Worm (Caenorhabditis elegans) whole organism, L4 larva: ENCODE results near the gene ZC250.4.

Experiments
- F37D6.2 ChIP-seq: sonication (generic microtip); optimal IDR thresholded peaks from 2 replicates; lab custom pipeline; 2016; ENCODE audit warnings: mild to moderate bottlenecking, missing genetic modification characterization, missing compliant biosample characterization
- F44E2.7 ChIP-seq: fragments of 200-800 bp; sonication (Bioruptor generic); IDR thresholded peaks from 2 replicates; pipeline ENCODE4 v2.1.2; 2022; ENCODE audit warnings: missing genetic modification characterization, missing compliant biosample characterization
- T20F7.1 ChIP-seq: fragments of 200-800 bp; sonication (Bioruptor generic); optimal IDR thresholded peaks from 2 replicates; lab custom pipeline; 2018; ENCODE audit warnings: mild to moderate bottlenecking, missing genetic modification characterization, missing compliant biosample characterization
- Y48G9A.11 ChIP-seq: fragments of 200-800 bp; sonication (Bioruptor generic); IDR thresholded peaks from 2 replicates; pipeline ENCODE4 v1.3.6; 2022; ENCODE audit warnings: missing genetic modification reagents, missing genetic modification characterization, missing compliant biosample characterization
- Y75B8A.6 ChIP-seq: fragments of 200-800 bp; sonication (Bioruptor generic); IDR thresholded peaks from 2 replicates; pipeline ENCODE4 v1.3.6; 2022; ENCODE audit warnings: missing genetic modification reagents, missing genetic modification characterization, missing compliant biosample characterization
- aha-1 ChIP-seq: fragments of 150-350 bp; peaks from one replicate; lab custom pipeline; 2014; ENCODE audit warnings: missing biosample characterization, missing genetic modification characterization
- ama-1 ChIP-seq: fragments of 150-350 bp; optimal IDR thresholded peaks from 2 replicates; lab custom pipeline; 2014; ENCODE audit warnings: inconsistent platforms, mixed read lengths
- arid-1 ChIP-seq: fragments of 200-800 bp; sonication (Bioruptor generic); conservative IDR thresholded peaks from 2 replicates; pipeline ENCODE4 v1.3.6; 2022; ENCODE audit warnings: missing genetic modification reagents, missing genetic modification characterization, missing compliant biosample characterization
- ceh-28 ChIP-seq: fragments of 150-350 bp; optimal IDR thresholded peaks from 2 replicates; lab custom pipeline; 2014; ENCODE audit warnings: missing biosample characterization, missing genetic modification reagents, missing genetic modification characterization
- ceh-44 ChIP-seq: fragments of 200-800 bp; sonication (Bioruptor generic); IDR thresholded peaks from 2 replicates; pipeline ENCODE4 v1.3.6; 2022; ENCODE audit warnings: missing genetic modification reagents, missing genetic modification characterization, missing compliant biosample characterization
- ceh-62 ChIP-seq: sonication (generic microtip); optimal IDR thresholded peaks from 2 replicates; lab custom pipeline; 2017; ENCODE audit warnings: missing biosample characterization, missing genetic modification characterization
- ceh-82 ChIP-seq: sonication (generic microtip); optimal IDR thresholded peaks from 2 replicates; lab custom pipeline; 2017; ENCODE audit warnings: missing biosample characterization, missing genetic modification characterization
- ctbp-1 ChIP-seq: fragments of 200-800 bp; sonication (Bioruptor generic); IDR thresholded peaks from 2 replicates; pipeline ENCODE4 v1.3.6; 2022; ENCODE audit warnings: missing genetic modification reagents, missing genetic modification characterization, missing compliant biosample characterization
- daf-16 ChIP-seq, 3 experiments: sonication (generic microtip); optimal IDR thresholded peaks; 2 replicates each; lab custom pipeline; 2016 to 2017; ENCODE audit warnings: missing genetic modification characterization in 3 of 3, missing genetic modification reagents in 3 of 3, mild to moderate bottlenecking in 2 of 3, missing compliant biosample characterization in 2 of 3, missing biosample characterization in 1 of 3, moderate library complexity in 1 of 3
- daf-19 ChIP-seq: fragments of 200-800 bp; sonication (Bioruptor generic); conservative IDR thresholded peaks from 2 replicates; pipeline ENCODE4 v1.3.6; 2022; ENCODE audit warnings: missing genetic modification characterization, missing compliant biosample characterization
- daf-8 ChIP-seq: fragments of 200-800 bp; sonication (Bioruptor generic); IDR thresholded peaks from 2 replicates; pipeline ENCODE4 v1.3.6; 2022; ENCODE audit warnings: missing genetic modification characterization, missing compliant biosample characterization
- dmd-9 ChIP-seq: fragments of 200-800 bp; sonication (Bioruptor generic); IDR thresholded peaks from 2 replicates; pipeline ENCODE4 v1.3.6; 2022; ENCODE audit warnings: missing genetic modification reagents, missing genetic modification characterization, missing compliant biosample characterization
- dpl-1 ChIP-seq: fragments of 150-350 bp; optimal IDR thresholded peaks from 2 replicates; lab custom pipeline; 2014; ENCODE audit warnings: missing biosample characterization, missing genetic modification reagents, missing genetic modification characterization
- duxl-1 ChIP-seq: sonication (generic microtip); optimal IDR thresholded peaks from 2 replicates; lab custom pipeline; 2016; ENCODE audit warnings: mild to moderate bottlenecking, missing genetic modification characterization, moderate library complexity, missing compliant biosample characterization; ENCODE audit not compliant: poor library complexity
- egl-43 ChIP-seq: fragments of 200-800 bp; sonication (Bioruptor generic); IDR thresholded peaks from 2 replicates; pipeline ENCODE4 v1.3.6; 2022; ENCODE audit warnings: missing genetic modification reagents, missing genetic modification characterization, missing compliant biosample characterization
- gei-8 ChIP-seq: fragments of 200-800 bp; sonication (Bioruptor generic); optimal IDR thresholded peaks from 2 replicates; lab custom pipeline; 2018; ENCODE audit warnings: mild to moderate bottlenecking, missing genetic modification characterization, missing compliant biosample characterization
- hif-1 ChIP-seq, 2 experiments: sonication (generic microtip); optimal IDR thresholded peaks; 2 replicates each; lab custom pipeline; 2016 to 2017; ENCODE audit warnings: missing compliant biosample characterization in 2 of 2, missing genetic modification characterization in 2 of 2, missing genetic modification reagents in 2 of 2, missing genotype in 2 of 2, mild to moderate bottlenecking in 1 of 2
- hlh-11 ChIP-seq: fragments of 200-800 bp; sonication (Bioruptor generic); optimal IDR thresholded peaks from 2 replicates; lab custom pipeline; 2018; ENCODE audit warnings: mild to moderate bottlenecking, missing genetic modification characterization, missing compliant biosample characterization
- lin-29 ChIP-seq: fragments of 200-800 bp; sonication (Bioruptor generic); IDR thresholded peaks from 2 replicates; pipeline ENCODE4 v1.3.6; 2022; ENCODE audit warnings: missing genetic modification reagents, missing genetic modification characterization, missing compliant biosample characterization
- lsy-2 ChIP-seq, 2 experiments: fragments of 150-350 bp in 1 of 2; sonication (generic microtip) in 1 of 2; optimal IDR thresholded peaks; 2 replicates each; lab custom pipeline; 2014 to 2017; ENCODE audit warnings: missing biosample characterization in 2 of 2, missing genetic modification characterization in 2 of 2
- mdl-1 ChIP-seq, 2 experiments: fragments of 150-350 bp in 1 of 2; sonication (generic microtip) in 1 of 2; optimal IDR thresholded peaks; 2 replicates each; lab custom pipeline; 2014 to 2017; ENCODE audit warnings: missing biosample characterization in 2 of 2, missing genetic modification characterization in 2 of 2
- mdt-29 ChIP-seq: fragments of 200-800 bp; sonication (Bioruptor generic); IDR thresholded peaks from 2 replicates; pipeline ENCODE4 v1.3.6; 2022; ENCODE audit warnings: missing genetic modification reagents, missing genetic modification characterization, missing compliant biosample characterization
- mep-1 ChIP-seq: fragments of 150-350 bp; sonication (generic microtip); optimal IDR thresholded peaks from 3 replicates; lab custom pipeline; 2014; ENCODE audit warnings: missing biosample characterization, missing genetic modification characterization
- mes-2 ChIP-seq: sonication (generic microtip); optimal IDR thresholded peaks from 2 replicates; lab custom pipeline; 2016; ENCODE audit warnings: missing genotype, mild to moderate bottlenecking, missing genetic modification characterization, missing compliant biosample characterization; ENCODE audit not compliant: poor library complexity, severe bottlenecking
- mxl-3 ChIP-seq: fragments of 200-800 bp; sonication (Bioruptor generic); optimal IDR thresholded peaks from 2 replicates; lab custom pipeline; 2018; ENCODE audit warnings: mild to moderate bottlenecking, missing genetic modification characterization, missing compliant biosample characterization
- nhr-102 ChIP-seq: sonication (generic microtip); optimal IDR thresholded peaks from 2 replicates; lab custom pipeline; 2016; ENCODE audit warnings: mild to moderate bottlenecking, missing genetic modification characterization, moderate library complexity, missing compliant biosample characterization
- nhr-11 ChIP-seq: fragments of 150-350 bp; optimal IDR thresholded peaks from 2 replicates; lab custom pipeline; 2014; ENCODE audit warnings: missing biosample characterization, missing genetic modification characterization
- nhr-111 ChIP-seq: fragments of 200-800 bp; sonication (Bioruptor generic); optimal IDR thresholded peaks from 2 replicates; lab custom pipeline; 2018; ENCODE audit warnings: mild to moderate bottlenecking, missing genetic modification characterization, missing compliant biosample characterization
- php-3 ChIP-seq: fragments of 200-800 bp; sonication (Bioruptor generic); IDR thresholded peaks from 2 replicates; pipeline ENCODE4 v1.3.6; 2022; ENCODE audit warnings: missing genetic modification reagents, missing genetic modification characterization, missing compliant biosample characterization
- sdz-12 ChIP-seq: fragments of 200-800 bp; sonication (Bioruptor generic); optimal IDR thresholded peaks from 2 replicates; lab custom pipeline; 2018; ENCODE audit warnings: mild to moderate bottlenecking, missing genetic modification characterization, missing compliant biosample characterization
- spr-1 ChIP-seq: sonication (generic microtip); optimal IDR thresholded peaks from 2 replicates; lab custom pipeline; 2016; ENCODE audit warnings: mild to moderate bottlenecking, missing genetic modification characterization, missing compliant biosample characterization
- zag-1 ChIP-seq: fragments of 150-350 bp; optimal IDR thresholded peaks from 2 replicates; lab custom pipeline; 2014; ENCODE audit warnings: missing biosample characterization, missing genetic modification characterization
- zfp-2 ChIP-seq: sonication (generic microtip); optimal IDR thresholded peaks from 2 replicates; lab custom pipeline; 2016; ENCODE audit warnings: mild to moderate bottlenecking, missing genetic modification characterization, missing compliant biosample characterization
- zfp-3 ChIP-seq: fragments of 200-800 bp; sonication (Bioruptor generic); conservative IDR thresholded peaks from 2 replicates; pipeline ENCODE4 v1.3.6; 2022; ENCODE audit warnings: missing genetic modification reagents, missing genetic modification characterization, missing compliant biosample characterization

Gene ZC250.4

ce11 chrV:5816470-5817061 lies 3.6 kb upstream of the ZC250.4 start (continued):
- TF ChIP-seq php-3 (GFP tag; lab: Robert Waterston, UW) (no peak), mep-1 (tag; lab: Kevin White, UChicago) (no peak), daf-19 (no peak), lin-29 (GFP tag; lab: Robert Waterston, UW) (no peak), ceh-62 (tag; lab: Kevin White, UChicago) (no peak), T20F7.1 (GFP tag; lab: Kevin White, UChicago) (no peak), daf-8 (no peak), lsy-2 (tag; optimal IDR thresholded peaks at IDR 0.05; lab: Kevin White, UChicago) (no peak), spr-1 (tag; lab: Kevin White, UChicago) (no peak), ceh-44 (GFP tag; lab: Robert Waterston, UW) (no peak), ctbp-1 (GFP tag; lab: Robert Waterston, UW) (no peak), Y48G9A.11 (GFP tag; lab: Robert Waterston, UW) (no peak), duxl-1 (tag; lab: Kevin White, UChicago) (no peak), sdz-12 (GFP tag; lab: Kevin White, UChicago) (no peak), zfp-3 (no peak), nhr-102 (tag; lab: Kevin White, UChicago) (no peak), ceh-28 (tag; lab: Kevin White, UChicago) (no peak), ceh-82 (no peak), hlh-11 (tag; lab: Kevin White, UChicago) (peak; percentile 57), dpl-1 (no peak), gei-8 (no peak), ama-1 (lab: Kevin White, UChicago) (no peak), zag-1 (tag; lab: Kevin White, UChicago) (no peak), hif-1 (tag; optimal IDR thresholded peaks at IDR 0.05; lab: Kevin White, UChicago) (no peak), F44E2.7 (GFP tag; lab: Robert Waterston, UW) (no peak), zfp-2 (tag; lab: Kevin White, UChicago) (no peak)

ce11 chrV:5805467-5805866 lies 7.5 kb downstream of the ZC250.4 start, which contains the start of gene ZC250.5:
Gene ZC250.5 (plus strand): TSS chrV:5805767.
- TF ChIP-seq dmd-9 (GFP tag; lab: Robert Waterston, UW): no peak

- TF ChIP-seq nhr-11 (tag; lab: Kevin White, UChicago) (no peak), mdl-1 (tag; optimal IDR thresholded peaks at IDR 0.05; lab: Kevin White, UChicago) (no peak), F44E2.7 (GFP tag; lab: Robert Waterston, UW) (no peak), zfp-3 (no peak), daf-16 (GFP tag; optimal IDR thresholded peaks at IDR 0.05; lab: Kevin White, UChicago) (no peak), daf-16 (tag; optimal IDR thresholded peaks at IDR 0.05; lab: Kevin White, UChicago) (no peak), mes-2 (tag; lab: Kevin White, UChicago) (no peak), nhr-111 (GFP tag; lab: Kevin White, UChicago) (no peak), mxl-3 (GFP tag; lab: Kevin White, UChicago) (no peak), Y75B8A.6 (GFP tag; lab: Robert Waterston, UW) (no peak), mdt-29 (GFP tag; lab: Robert Waterston, UW) (no peak), arid-1 (GFP tag; lab: Robert Waterston, UW) (no peak), dpl-1 (no peak), php-3 (GFP tag; lab: Robert Waterston, UW) (no peak), aha-1 (no peak), lin-29 (GFP tag; lab: Robert Waterston, UW) (no peak), egl-43 (no peak), F37D6.2 (tag; lab: Kevin White, UChicago) (no peak)
- TF ChIP-seq, all 104 proteins: peak for 0
Measured at ce11 chrV:5799373-5799772, 13.6 kb downstream of the ZC250.4 start, which contains the start of gene cyn-17. Gene cyn-17 (plus strand): TSS chrV:5799673.
